Fruit fly (Drosophila melanogaster): ENCODE results near the gene CG11768.
A peak's percentile ranks its signal among the peaks of the same experiment; 100 is the strongest.

CG11768 gene

DNA sequence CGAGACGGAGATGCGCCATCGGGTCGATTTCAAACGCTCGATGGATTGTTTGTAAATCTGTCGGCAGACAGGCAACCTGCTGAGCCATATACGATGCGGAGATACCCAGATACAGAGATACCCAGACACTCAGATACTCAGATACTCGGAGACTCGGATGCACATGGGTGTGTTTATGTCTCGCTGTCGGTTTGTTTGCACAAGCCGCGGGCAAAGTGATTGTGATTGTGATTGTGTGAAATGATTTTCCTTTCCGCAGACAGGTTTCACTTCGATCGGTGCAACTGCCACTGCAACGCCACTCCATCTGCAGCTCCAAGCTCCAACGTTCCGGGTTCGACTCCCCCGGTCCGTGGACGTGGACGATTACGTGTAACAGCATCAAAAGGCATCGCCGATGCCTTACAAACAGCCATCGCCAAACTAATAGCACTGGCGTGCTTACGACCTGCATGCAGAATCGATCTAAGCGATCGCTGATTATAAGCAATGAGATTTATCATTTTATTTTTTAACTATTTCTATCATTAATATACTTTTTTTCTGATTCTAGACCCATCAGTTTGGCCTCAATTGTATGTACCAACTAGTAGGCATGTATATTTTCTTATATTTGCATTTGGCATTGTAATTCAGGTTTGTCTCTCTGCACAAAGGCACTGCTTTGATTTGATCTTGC, 20.9 kb upstream of the CG11768 start:
- TF ChIP-seq pan (optimal IDR thresholded peaks at IDR 0.05) (no peak), rgr (GFP tag; optimal IDR thresholded peaks at IDR 0.05) (peak; percentile 5), h (GFP tag; optimal IDR thresholded peaks at IDR 0.05) (peak; percentile 42), usp (GFP tag; optimal IDR thresholded peaks at IDR 0.05) (no peak), fru (GFP tag; optimal IDR thresholded peaks at IDR 0.05) (peak; percentile 15), Abd-B (GFP tag; optimal IDR thresholded peaks at IDR 0.05) (no peak), Rel (GFP tag; optimal IDR thresholded peaks at IDR 0.05) (no peak), Rel (tag; optimal IDR thresholded peaks at IDR 0.05) (no peak), CG9705 (GFP tag; optimal IDR thresholded peaks at IDR 0.05) (no peak), Mio (GFP tag; optimal IDR thresholded peaks at IDR 0.05) (no peak), foxo (GFP tag; optimal IDR thresholded peaks at IDR 0.05) (peak in 1 of 2 experiments; percentile 37), dsf (GFP tag; optimal IDR thresholded peaks at IDR 0.05; ENCODE audit: borderline replicate concordance) (no peak), CrebA (GFP tag; optimal IDR thresholded peaks at IDR 0.05; ENCODE audit: borderline replicate concordance) (no peak), Myc (optimal IDR thresholded peaks at IDR 0.05) (no peak), brk (GFP tag; optimal IDR thresholded peaks at IDR 0.05) (no peak), dl (GFP tag; optimal IDR thresholded peaks at IDR 0.05; ENCODE audit: insufficient read depth in 1 of 2, partially characterized antibody in 2 of 2) (no peak), ey (GFP tag; optimal IDR thresholded peaks at IDR 0.05) (peak; percentile 31), psq (GFP tag; optimal IDR thresholded peaks at IDR 0.05) (no peak), tai (GFP tag; optimal IDR thresholded peaks at IDR 0.05) (no peak), sv (GFP tag; optimal IDR thresholded peaks at IDR 0.05) (no peak), Hr78 (GFP tag; optimal IDR thresholded peaks at IDR 0.05) (no peak), HLH106 (tag; optimal IDR thresholded peaks at IDR 0.05) (peak; percentile 24)

DNA sequence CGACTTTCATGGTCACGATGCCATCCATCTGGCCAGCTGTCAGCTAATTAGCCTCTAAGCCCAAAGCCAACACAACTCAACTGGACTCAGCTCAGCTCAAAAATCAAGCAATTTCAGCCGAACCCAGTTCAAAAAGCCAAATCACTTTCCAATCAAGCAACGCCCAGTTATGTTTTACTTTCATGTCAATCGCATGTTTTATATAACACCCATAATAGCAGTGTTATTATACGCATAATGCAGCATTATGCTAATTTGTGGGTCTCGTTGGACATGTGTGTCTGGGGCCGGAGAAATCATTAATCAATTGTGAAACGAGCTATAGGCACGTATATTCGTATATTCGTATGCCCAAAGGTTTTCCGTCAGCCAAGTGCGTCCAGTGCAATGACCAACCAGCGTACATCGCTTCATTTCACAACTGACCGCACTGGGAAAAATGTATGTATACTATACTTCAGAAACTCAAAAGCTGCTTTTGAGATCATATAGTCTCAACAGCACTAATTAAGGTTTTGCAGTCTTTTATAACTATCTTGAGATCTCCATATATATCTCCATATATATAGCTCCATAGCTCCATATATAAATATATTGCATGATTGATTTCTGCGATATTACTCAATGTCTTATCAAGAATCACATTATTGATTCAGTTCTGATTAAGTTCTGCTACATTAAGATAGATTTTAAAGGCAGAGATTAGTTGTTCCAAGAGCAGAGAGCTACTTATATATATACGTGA, 19.7 kb upstream of the CG11768 start:
- peak; percentile 46 for TF ChIP-seq woc (GFP tag; optimal IDR thresholded peaks at IDR 0.05)
- TF ChIP-seq CG32264 (GFP tag; optimal IDR thresholded peaks at IDR 0.05) = no peak
- peak; percentile 31 for TF ChIP-seq HLH106 (tag; optimal IDR thresholded peaks at IDR 0.05)
- TF ChIP-seq Vsx2 (GFP tag; optimal IDR thresholded peaks at IDR 0.05; ENCODE audit: partially characterized antibody) = peak; percentile 30
- no peak for TF ChIP-seq fru (GFP tag; optimal IDR thresholded peaks at IDR 0.05)
- peak; percentile 35 for TF ChIP-seq h (GFP tag; optimal IDR thresholded peaks at IDR 0.05)

DNA sequence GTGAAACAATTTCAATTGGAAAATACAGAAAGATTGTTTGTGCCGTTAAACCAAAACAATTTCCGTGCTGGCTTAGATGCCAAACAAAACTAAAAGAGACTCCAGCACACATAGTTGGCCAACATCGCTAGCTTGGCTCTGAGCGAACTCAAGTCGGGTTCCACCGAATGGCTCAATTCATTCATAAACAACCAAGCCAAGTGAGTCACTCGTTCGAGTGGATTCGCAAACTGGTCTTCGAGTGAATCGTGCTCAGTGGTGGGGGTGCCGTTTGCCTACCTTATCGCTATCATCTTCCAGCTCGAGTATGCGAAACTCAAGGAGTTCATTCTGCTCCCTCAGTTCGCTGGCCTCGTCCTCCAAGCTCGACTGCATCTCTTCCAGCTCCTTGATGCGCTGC, 17.5 kb upstream of the CG11768 start:
- TF ChIP-seq Sp1 (GFP tag; optimal IDR thresholded peaks at IDR 0.05) (no peak), psq (GFP tag; optimal IDR thresholded peaks at IDR 0.05) (no peak), Dif (GFP tag; optimal IDR thresholded peaks at IDR 0.05; ENCODE audit: partially characterized antibody) (peak; percentile 31), Vsx2 (GFP tag; optimal IDR thresholded peaks at IDR 0.05; ENCODE audit: partially characterized antibody) (peak; percentile 0), Jra (GFP tag; optimal IDR thresholded peaks at IDR 0.05) (no peak), Hnf4 (GFP tag; optimal IDR thresholded peaks at IDR 0.05) (no peak), CrebA (GFP tag; optimal IDR thresholded peaks at IDR 0.05; ENCODE audit: borderline replicate concordance) (no peak)

DNA sequence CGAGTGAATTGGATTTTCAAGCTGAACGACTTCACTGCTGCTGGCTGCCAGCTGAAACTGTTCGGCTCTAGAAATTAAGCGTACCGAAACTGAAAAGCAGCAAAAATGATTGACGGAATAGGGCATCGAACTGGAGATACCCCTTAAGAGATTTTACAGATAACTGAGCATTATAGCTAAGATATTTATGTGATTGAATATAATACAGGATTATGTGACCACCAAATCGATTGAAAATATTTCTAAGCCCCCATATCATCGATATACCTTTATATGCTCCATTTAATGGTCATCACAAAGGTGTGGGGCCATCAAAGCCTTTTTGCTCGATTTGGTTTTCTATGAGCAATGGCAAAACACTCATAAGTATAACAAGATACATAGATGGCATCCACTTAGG, 16.8 kb upstream of the CG11768 start:
- TF ChIP-seq dsf (GFP tag; optimal IDR thresholded peaks at IDR 0.05; ENCODE audit: borderline replicate concordance) (no peak), GATAd (GFP tag; optimal IDR thresholded peaks at IDR 0.05) (no peak), pan (optimal IDR thresholded peaks at IDR 0.05) (no peak), h (GFP tag; optimal IDR thresholded peaks at IDR 0.05) (no peak), rgr (GFP tag; optimal IDR thresholded peaks at IDR 0.05) (no peak), Jra (GFP tag; optimal IDR thresholded peaks at IDR 0.05) (no peak), usp (GFP tag; optimal IDR thresholded peaks at IDR 0.05) (no peak), Hr83 (GFP tag; optimal IDR thresholded peaks at IDR 0.05; ENCODE audit: poor library complexity, severe bottlenecking) (no peak), brk (GFP tag; optimal IDR thresholded peaks at IDR 0.05) (no peak), Mio (GFP tag; optimal IDR thresholded peaks at IDR 0.05) (no peak), dmrt93B (GFP tag; optimal IDR thresholded peaks at IDR 0.05) (no peak), Hr78 (GFP tag; optimal IDR thresholded peaks at IDR 0.05) (no peak)

All from whole organism, wandering third instar larva.